Worm (Caenorhabditis elegans) whole organism, L4/young adult: Measurements from ENCODE around the gene vab-23.

ENCODE experiments used
- W03F9.2 ChIP-seq: fragments of 150-350 bp; optimal IDR thresholded peaks from 2 replicates; lab custom pipeline; 2014; ENCODE audit warnings: missing biosample characterization, missing genetic modification characterization
- dao-5 ChIP-seq: sonication (generic microtip); optimal IDR thresholded peaks from 2 replicates; lab custom pipeline; 2016; ENCODE audit warnings: missing genotype, missing genetic modification characterization, moderate library complexity, missing compliant biosample characterization
- him-1 ChIP-seq: sonication (generic microtip); optimal IDR thresholded peaks from 2 replicates; lab custom pipeline; 2016; ENCODE audit warnings: missing genotype, missing genetic modification reagents, missing genetic modification characterization, missing compliant biosample characterization

Gene vab-23

DNA sequence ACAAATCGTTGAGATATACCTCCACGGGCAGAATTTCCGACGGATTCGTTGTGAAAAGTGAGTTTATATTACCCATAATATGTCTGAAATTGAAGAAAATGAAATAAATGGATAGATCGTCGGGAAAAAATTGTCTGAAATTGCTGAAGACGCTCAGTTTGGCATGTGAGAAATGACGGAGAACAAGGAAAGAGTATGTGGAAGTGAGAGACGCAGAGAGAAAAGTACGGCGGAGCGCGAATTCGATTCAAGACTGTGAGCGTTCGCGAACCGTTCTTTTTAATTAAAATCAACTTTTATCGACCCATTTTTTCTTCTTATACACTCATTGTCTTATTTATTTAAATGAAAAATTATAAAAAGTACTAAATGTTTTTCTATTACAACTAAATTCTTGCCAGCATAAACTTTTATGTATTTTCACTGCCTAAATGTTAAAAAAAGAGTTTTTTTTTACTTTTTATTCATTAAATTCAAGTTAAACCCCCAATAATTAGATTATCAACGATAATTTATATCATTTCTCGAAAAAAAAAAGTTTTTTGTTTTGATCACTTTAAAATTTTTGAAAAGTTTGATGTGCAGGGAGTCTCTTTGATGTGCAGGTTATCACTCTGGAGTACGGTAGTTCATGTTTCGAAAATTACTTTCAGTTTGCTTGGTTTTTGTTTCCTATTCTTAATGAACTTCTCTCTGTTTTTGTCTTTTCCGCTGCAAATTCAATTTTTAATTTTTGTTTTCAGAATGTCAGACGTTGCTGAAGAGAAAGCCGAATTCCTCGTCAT is 15.0 kb upstream of the vab-23 start, which contains the start of the genes vps-15 and hmg-12:
Gene vps-15, minus strand, starts transcription at position 83 of the 785 bp plus-strand sequence.
Gene hmg-12, plus strand, starts transcription at position 744 of the 785 bp plus-strand sequence.
- TF ChIP-seq him-1 (no peak), W03F9.2 (peak; percentile 47), dao-5 (no peak)

DNA sequence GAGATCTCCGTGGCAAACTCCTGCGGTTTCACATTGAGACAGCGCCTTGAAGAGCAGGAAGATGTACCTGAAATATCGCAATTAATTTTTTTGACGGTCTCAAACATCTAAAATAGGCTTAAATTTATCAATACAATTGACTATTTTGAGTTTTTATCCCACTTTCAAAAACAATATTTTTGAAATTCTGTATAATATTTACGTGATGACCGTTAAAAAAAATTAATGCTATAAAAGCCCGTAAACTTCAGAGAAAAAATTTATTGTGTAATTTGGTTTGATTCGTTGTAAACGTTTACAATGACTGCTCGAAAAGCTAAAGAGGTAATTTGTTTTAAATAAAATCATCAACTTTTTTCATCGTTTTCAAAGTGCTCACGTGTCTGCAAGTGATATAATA is 13.3 kb upstream of the vab-23 start, which contains the start of gene ZK930.7:
Gene ZK930.7, plus strand, starts transcription at position 301 of the 400 bp plus-strand sequence.
- TF ChIP-seq dao-5 (no peak), W03F9.2 (no peak), him-1 (no peak)

DNA sequence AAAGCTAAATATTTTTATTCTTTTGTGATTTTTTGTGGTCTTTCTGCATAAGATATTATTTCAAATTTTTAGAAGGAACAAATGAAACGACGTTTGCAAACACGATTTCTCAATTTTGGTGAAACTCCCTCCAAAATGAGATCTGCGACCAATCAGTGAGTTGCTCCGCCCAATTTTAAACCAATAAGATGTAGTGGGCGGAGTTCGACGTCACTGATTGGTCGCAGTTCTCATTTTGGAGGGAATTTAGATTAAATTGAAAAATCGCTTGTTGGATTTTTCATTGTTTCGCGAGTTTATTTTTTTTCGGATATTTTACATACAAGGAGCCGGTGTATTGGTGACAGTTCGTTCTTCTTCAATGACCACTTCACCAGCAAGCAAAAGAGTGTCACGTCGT is 9.6 kb upstream of the vab-23 start:
- TF ChIP-seq dao-5, result no peak
- TF ChIP-seq W03F9.2, result no peak
- no peak for TF ChIP-seq him-1

DNA sequence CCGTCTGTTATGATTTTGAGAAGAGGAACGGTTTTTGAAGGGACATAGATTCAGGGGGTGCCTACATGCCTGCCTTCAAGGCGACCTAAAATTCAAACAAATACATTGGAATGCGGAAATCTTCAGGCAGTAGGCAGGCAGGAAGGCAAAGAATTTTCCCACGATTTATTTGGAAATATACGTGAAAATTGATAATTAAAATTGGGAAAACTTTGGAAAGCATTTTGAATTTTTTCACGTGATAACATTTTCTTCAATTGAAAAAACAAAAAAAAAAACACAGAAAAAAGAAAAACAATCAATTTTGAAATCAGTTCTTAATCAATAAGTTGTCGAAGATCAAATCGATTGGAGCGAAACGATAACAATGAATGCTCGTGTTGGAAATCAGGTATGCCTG is 5.2 kb upstream of the vab-23 start, which contains the start of gene ZK930.4:
Gene ZK930.4, plus strand, starts transcription at position 301 of the 400 bp plus-strand sequence.
- TF ChIP-seq dao-5, result no peak
- no peak for TF ChIP-seq him-1
- no peak for TF ChIP-seq W03F9.2

DNA sequence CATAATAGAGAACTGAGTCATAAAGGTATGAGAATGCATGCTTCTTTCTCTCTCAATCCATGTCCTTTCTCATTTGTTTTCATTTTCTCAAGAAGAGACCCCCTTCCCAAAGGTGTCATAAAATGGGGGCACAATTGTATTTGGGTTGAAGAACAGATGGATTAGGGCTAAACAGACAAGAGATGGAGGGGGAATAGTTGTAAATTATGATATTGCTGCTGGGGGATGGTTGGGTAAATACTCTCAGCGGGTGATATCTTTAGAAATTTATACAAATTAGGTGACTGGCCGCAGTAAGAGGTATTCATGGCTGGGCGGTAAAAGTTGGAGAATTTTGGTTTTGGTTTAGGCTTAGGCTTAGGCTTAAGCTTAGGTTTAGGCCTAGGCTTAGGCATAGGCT is 4.0 kb upstream of the vab-23 start:
- no peak for TF ChIP-seq W03F9.2
- no peak for TF ChIP-seq him-1
- no peak for TF ChIP-seq dao-5

DNA sequence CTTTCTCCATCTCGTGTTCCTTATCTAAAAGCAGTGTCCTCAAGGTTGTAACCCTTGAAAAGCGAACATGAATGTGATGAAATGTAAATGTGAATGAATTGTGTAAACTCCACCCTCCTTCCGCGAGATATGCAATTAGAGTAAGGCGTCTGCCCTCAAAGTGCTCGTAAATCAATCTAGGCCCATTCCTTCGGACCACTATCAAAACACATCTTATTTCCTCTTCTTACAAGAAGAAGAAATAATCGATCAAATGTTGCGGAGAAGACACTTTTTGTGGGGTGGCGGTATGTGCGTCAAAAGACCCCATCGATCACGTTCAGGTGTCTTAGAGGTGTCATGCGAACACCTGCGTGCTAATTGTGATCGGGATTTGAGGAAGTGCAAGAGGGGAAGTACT is 1.2 kb upstream of the vab-23 start:
- TF ChIP-seq dao-5, result no peak
- TF ChIP-seq W03F9.2, result no peak
- TF ChIP-seq him-1, result no peak

DNA sequence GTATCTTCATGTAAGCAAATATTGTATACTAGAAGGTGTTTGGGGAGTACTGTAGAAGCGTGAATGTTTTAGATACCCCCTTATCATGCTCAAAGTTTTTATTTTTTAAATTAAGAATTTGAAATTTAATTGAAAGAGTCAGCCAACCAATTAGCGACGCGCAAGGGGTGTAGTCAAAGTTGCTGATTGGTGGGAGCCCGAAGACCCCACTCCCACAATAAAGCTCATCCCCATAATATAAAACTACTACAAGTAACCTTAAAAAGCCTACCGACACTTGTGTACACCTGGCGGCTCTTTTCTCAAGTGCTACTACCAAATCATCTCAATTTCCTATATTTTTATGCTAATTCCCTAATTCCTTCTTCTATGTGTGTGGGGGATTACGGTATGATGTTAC is 1.2 kb downstream of the vab-23 start:
- TF ChIP-seq him-1 (no peak), dao-5 (no peak), W03F9.2 (no peak)

DNA sequence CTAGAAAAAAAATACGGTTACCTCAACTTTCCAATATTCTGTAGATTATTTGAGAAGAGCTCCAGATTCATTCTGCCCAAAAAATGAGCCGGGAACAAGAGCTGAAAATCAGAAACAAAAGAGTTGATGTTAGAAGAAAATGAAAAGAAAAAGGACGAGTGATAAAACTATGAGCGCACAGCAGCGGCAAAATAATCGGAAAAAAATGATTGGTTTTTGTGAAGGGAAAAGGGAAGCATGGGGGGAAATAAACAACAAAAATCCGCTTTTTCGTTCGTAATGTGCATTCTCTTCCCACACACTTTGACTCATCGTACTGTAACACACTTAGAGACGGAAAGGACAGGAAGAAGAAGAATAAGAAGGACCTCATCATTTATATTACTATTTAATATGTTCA is 7.7 kb downstream of the vab-23 start, which contains the start of gene ZK930.2:
Gene ZK930.2, minus strand, starts transcription at position 101 of the 400 bp plus-strand sequence.
- no peak for TF ChIP-seq dao-5
- no peak for TF ChIP-seq W03F9.2
- no peak for TF ChIP-seq him-1

DNA sequence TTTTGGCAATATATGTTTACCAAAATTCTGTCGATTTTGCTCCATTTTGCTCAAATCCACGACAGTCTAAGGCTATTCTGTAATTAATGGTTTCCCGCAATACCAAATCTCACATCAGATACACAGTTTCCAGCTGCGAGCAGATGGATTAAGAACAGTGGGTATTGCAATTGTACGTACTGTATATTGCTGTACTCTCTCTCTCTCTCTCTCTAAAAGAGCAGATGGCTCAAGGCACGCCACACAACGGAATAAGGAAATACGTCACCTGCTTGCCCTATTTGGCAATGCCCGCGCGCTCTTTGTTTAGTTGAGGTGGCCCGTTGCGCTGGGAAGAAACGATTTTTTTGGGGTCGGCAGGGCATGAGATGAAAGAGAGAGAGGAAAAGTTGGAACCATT is 10.4 kb downstream of the vab-23 start:
- TF ChIP-seq him-1 (no peak), dao-5 (no peak), W03F9.2 (no peak)

DNA sequence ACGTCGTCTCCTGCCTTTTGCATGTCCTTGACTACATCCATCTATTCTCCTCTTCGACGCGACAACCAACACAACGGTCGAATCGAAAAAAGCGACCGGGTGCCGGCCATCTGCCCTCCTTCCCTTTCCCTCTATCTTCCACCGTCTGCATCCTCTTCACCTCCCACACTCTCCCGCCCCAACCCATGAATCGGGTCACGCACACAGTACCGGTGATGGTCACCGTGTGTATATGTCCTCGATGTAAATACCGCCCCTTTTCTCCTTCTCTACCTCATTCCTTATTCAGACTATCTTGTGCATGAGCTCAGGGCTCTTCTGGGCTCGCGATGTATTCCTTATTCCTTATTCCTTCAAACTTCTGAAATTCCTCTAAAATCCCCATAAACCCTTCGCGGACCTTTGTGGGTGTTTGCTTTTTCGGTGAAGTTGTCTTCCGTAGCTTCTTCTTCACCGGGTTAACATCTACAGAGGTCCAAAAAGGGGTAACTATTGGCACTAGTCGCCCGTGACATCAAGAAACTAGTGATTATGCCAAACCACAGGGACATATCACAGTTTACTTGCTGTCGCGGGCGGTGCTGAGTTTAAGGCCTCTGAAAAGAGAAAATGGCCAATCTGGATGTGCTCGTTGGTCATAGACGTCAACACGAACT is 11.5 kb downstream of the vab-23 start:
- TF ChIP-seq him-1 (no peak), dao-5 (no peak), W03F9.2 (no peak)

DNA sequence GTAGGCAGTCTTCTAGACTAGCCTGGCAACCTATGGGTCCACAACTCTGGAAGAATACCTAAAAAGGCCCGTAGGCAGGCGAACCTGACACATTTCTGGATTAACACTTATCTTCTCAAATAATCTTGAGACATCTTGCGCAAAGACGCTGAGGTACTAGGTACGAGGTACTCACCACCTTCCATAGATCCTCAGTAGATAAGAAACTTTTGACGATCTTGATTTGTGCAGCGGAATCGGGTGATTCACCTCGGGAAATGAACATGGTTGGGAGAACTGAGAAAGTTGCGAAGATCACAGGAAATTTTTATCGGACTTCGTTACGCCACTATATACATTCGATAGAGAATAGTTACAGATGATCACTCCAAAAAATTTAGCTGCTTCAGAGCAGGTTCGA is 12.9 kb downstream of the vab-23 start:
- no peak for TF ChIP-seq him-1
- no peak for TF ChIP-seq W03F9.2
- no peak for TF ChIP-seq dao-5

DNA sequence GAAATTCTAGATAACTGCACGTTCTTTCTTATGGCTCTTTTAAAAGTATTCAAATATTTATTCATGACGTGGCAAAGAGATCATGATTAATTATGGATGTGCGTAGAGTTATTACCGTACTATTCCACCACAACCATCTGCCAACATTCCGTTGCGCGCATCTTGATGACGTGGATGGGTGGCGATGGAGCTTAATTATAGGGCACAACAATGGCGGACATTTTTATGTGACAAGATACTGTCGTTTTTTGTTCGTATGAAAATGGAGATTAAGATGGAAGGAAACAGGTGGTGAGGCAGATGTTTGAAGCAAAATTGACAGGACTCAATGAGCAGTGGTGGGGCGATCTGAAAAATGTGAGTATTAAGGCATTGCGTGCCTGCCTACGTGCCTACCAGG is 13.3 kb downstream of the vab-23 start:
- TF ChIP-seq dao-5, result no peak
- TF ChIP-seq him-1, result no peak
- TF ChIP-seq W03F9.2, result no peak

DNA sequence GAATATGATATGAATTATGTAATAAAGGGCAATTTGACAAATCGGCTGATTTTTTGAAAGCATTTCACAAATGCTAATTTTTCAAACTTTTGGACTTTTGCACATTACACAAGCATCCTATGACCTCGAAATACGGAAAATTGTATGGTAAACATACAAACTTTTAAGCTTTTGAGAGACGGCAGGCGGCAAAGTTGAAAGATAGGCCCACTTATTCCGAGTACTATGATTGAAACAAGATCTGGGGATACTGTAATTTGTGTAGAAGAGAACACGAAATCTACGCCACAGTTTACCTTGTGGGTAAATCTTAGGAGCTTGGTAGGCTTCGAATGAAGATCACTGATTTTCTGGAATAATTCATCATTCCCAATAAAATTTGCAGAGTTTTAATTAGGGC is 17.4 kb downstream of the vab-23 start, which contains the start of gene ZK930.6:
Gene ZK930.6, plus strand, starts transcription at position 301 of the 400 bp plus-strand sequence.
- TF ChIP-seq dao-5 (no peak), W03F9.2 (no peak), him-1 (no peak)

DNA sequence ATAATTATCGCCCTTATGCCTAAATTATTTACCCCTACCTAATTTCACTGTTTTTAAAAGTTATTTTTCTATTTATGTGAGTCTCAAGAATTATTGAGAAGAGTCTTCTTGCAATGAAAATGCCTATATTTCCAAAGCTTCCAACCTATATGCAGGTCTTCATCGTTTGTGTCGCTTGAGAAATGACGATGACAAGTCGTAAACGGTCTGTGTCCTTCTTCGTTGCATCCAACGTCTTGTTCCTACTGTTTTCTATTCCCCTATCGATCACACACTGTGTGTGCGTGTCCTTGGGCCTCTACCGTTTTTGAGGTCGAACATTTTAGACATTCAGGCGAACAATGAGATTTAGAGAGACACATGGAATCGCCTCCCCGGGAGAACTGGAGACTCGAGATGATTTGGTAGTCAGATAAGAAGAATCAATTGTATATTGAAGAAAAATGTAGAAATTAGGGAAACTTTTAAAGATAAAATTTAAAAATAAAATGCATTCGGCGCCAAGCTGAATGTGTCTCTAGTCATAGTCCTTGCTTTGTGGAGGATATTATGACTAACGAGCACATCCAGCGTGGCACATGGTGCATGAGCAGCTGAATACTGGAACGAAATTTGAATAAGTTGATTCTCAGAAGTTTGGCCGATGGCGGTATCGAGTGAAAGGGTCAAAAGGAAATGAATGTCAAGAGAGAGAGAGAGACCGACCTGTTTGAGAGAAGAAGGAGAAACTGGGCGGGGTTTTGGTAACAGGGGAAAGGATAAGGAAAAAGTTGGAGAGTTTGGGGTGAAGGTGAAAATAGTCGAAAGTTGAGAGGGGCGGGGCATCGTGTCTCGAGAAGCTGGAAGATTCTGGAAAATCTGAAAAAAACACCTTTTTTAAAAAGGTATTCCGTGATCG is 20.3 kb downstream of the vab-23 start:
- TF ChIP-seq him-1, result no peak
- no peak for TF ChIP-seq dao-5
- no peak for TF ChIP-seq W03F9.2

DNA sequence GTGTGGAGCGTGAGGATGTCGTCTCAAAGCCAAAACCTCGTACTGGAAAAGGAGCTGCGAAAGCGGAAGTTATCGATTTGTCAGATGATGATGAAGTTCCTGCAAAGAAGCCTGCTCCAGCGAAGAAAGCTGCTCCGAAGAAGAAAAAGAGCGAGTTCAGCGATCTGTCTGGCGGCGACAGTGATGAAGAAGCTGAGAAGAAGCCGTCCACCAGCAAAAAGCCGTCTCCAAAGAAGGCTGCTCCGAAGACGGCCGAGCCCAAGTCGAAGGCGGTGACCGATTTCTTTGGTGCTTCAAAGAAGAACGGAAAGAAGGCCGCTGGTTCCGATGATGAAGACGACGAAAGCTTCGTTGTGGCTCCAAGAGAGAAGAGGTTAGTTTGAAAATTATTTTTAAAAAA is 21.2 kb downstream of the vab-23 start:
- TF ChIP-seq W03F9.2 (no peak), him-1 (no peak)
